Worm (Caenorhabditis elegans): ENCODE data around the gene nhr-50.

DNA sequence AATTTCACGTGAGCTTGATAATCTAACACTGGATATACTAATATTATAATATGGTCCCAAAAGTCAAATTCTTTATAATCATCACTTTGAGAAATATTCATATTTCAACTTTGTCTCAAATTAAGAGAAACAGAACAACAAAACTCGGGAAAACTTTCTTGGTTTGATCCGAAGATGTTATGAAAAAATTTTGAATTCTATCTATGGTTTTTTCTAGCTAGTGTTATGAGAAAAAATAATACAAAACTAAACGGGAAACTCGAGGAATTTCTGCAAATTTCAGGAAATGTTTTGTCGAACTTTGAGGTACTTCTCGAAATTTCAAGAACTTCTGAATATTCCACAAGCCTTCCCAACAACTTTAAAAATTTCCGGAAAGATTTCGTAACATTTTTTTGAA, 49.5 kb downstream of the nhr-50 start, which contains the start of gene srw-59:
- TF ChIP-seq hmg-4 (GFP tag; optimal IDR thresholded peaks at IDR 0.05) (no peak), tra-4 (tag; optimal IDR thresholded peaks at IDR 0.05) (no peak), ama-1 (optimal IDR thresholded peaks at IDR 0.05) (no peak), ets-7 (tag; optimal IDR thresholded peaks at IDR 0.05) (no peak), flt-1 (GFP tag; IDR thresholded peaks at IDR 0.05) (no peak), pes-1 (GFP tag; IDR thresholded peaks at IDR 0.05) (no peak), sea-1 (GFP tag; conservative IDR thresholded peaks at IDR 0.05) (no peak), ceh-36 (tag; optimal IDR thresholded peaks at IDR 0.05) (no peak), tbx-11 (GFP tag; IDR thresholded peaks at IDR 0.05) (no peak), hnd-1 (tag; optimal IDR thresholded peaks at IDR 0.05) (no peak)

Data from whole organism, early embryonic.